Worm (Caenorhabditis elegans): Measurements from ENCODE around the gene ddo-2.

The ddo-2 gene

ce11 chrV:7389771-7390170 lies 45.7 kb downstream of the ddo-2 start, which contains the start of gene C02H6.1:
Gene C02H6.1, minus strand, starts transcription at chrV:7389871.
- no peak for TF ChIP-seq W03F9.2 (tag; optimal IDR thresholded peaks at IDR 0.05)
- TF ChIP-seq him-1 (tag; optimal IDR thresholded peaks at IDR 0.05) = no peak
- TF ChIP-seq dao-5 (tag; optimal IDR thresholded peaks at IDR 0.05) = no peak

DNA sequence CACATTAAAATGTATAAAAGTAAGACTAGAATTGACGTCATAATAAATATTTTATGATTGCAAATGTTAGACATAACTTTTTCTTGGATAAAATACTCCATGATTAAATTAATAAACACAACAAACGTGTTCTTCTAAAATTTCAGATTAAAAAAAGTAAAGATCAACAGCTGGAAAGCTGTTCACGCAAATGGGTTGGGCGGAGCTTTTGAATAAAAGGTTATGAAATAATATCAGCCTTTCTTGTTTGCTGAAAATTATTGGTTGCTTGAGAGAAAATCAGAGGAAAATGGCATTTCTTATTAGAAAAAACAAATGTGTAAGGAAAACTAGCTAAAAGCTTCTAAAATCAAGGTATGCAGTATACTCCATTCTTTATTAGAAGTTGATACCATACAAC lies 47.8 kb downstream of the ddo-2 start, which contains the start of gene C02H6.3:
TSS of gene C02H6.3 (minus strand) at position 101 of the 400 bp plus-strand sequence.
- no peak for TF ChIP-seq dao-5 (tag; optimal IDR thresholded peaks at IDR 0.05)
- TF ChIP-seq W03F9.2 (tag; optimal IDR thresholded peaks at IDR 0.05) = no peak
- no peak for TF ChIP-seq him-1 (tag; optimal IDR thresholded peaks at IDR 0.05)

ce11 chrV:7386052-7386573 lies 49.4 kb downstream of the ddo-2 start, which contains the start of gene srp-6:
Gene srp-6, minus strand, starts transcription at chrV:7386102.
- TF ChIP-seq him-1 (tag; optimal IDR thresholded peaks at IDR 0.05) = no peak

Data from whole organism, L4/young adult.